Worm (Caenorhabditis elegans) whole organism, L3 larva: ENCODE measurements around the gene oac-11.

ENCODE experiments used
- ama-1 ChIP-seq: fragments of 150-350 bp; optimal IDR thresholded peaks from 2 replicates; lab custom pipeline; 2018
- ceh-82 ChIP-seq: fragments of 150-350 bp; optimal IDR thresholded peaks from 2 replicates; lab custom pipeline; 2014; ENCODE audit warnings: missing biosample characterization, missing genetic modification characterization
- lin-39 ChIP-seq: fragments of 150-350 bp; optimal IDR thresholded peaks from 2 replicates; lab custom pipeline; 2018; ENCODE audit warnings: missing biosample characterization, missing genetic modification reagents, missing genetic modification characterization
- nhr-28 ChIP-seq: fragments of 150-350 bp; optimal IDR thresholded peaks from 2 replicates; lab custom pipeline; 2014; ENCODE audit warnings: missing biosample characterization, missing genetic modification characterization
- skn-1 ChIP-seq: fragments of 150-350 bp; optimal IDR thresholded peaks from 2 replicates; lab custom pipeline; 2014; ENCODE audit warnings: missing biosample characterization, missing genetic modification characterization
- ztf-11 ChIP-seq: fragments of 150-350 bp; optimal IDR thresholded peaks from 2 replicates; lab custom pipeline; 2014; ENCODE audit warnings: missing biosample characterization, missing genetic modification characterization

DNA sequence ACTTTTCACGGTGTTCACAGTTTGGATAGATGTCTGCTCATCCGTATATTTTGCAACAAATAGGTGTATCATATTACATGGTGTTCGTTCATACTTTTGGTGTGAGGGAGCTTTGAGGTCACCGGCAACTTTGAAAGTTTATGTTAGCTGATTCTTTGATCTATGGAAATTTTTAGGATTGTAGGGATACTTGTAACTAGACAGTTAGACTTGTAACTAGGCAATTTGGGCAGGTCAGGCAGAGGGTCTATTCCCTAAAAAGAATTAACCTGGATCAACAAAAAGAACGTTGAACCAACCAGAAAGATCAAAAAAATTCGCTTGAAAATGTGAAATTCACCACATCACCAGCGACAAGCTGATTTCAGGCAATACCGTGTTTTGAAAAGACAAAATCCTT lies 33.2 kb upstream of the oac-11 start:
- TF ChIP-seq nhr-28 (tag; lab: Kevin White, UChicago) (no peak), ztf-11 (tag; lab: Kevin White, UChicago) (no peak), ama-1 (lab: Kevin White, UChicago) (no peak), ceh-82 (tag; lab: Kevin White, UChicago) (no peak), skn-1 (no peak), lin-39 (tag; lab: Kevin White, UChicago) (no peak)
